Worm (Caenorhabditis elegans): ENCODE measurements around the gene cyp-14A5.

DNA sequence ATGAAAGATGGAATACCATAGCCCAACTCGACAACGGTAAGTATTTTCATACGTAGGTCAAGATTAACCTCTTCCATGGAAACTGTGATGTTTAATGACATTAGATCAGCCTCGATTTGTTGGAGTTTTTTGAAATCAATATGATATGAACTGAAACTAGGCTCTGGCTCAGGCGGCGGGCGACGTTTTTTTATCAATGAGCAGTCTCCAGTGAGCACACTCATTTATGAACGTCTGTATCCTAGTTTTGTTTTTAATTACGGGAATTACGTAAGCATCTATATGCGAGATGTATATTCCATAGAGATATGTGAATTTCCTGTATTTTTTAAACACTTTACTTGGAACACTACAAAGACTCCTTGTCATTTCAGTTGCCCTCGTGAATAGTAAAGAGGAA, 39.8 kb upstream of the cyp-14A5 start, which contains the start of gene srg-67:
- no peak for TF ChIP-seq ama-1 (optimal IDR thresholded peaks at IDR 0.05)
- TF ChIP-seq B0310.2 (tag; optimal IDR thresholded peaks at IDR 0.05), result no peak
- TF ChIP-seq hmbx-1 (tag; optimal IDR thresholded peaks at IDR 0.05), result no peak
- TF ChIP-seq aly-1 (tag; optimal IDR thresholded peaks at IDR 0.05), result no peak
- TF ChIP-seq ets-7 (tag; optimal IDR thresholded peaks at IDR 0.05), result no peak
- no peak for TF ChIP-seq hnd-1 (tag; optimal IDR thresholded peaks at IDR 0.05)
- no peak for TF ChIP-seq ceh-36 (tag; optimal IDR thresholded peaks at IDR 0.05)
